Worm (Caenorhabditis elegans) whole organism, mixed stage, embryonic: ENCODE measurements around the gene C24H10.3.
A peak's percentile ranks its signal among the peaks of the same experiment; 100 is the strongest.

ENCODE experiments used
- M03D4.4 ChIP-seq: sonication (generic microtip); optimal IDR thresholded peaks from 2 replicates; lab custom pipeline; 2017; ENCODE audit warnings: mild to moderate bottlenecking, missing genetic modification characterization, missing compliant biosample characterization
- bed-3 ChIP-seq: fragments of 200-800 bp; sonication (Bioruptor generic); optimal IDR thresholded peaks from 3 replicates; lab custom pipeline; 2018; ENCODE audit warnings: mild to moderate bottlenecking, missing genetic modification characterization, moderate library complexity, missing compliant biosample characterization
- blmp-1 ChIP-seq: fragments of 150-350 bp; optimal IDR thresholded peaks from 2 replicates; lab custom pipeline; 2014; ENCODE audit warnings: missing biosample characterization, missing genetic modification characterization
- ceh-39 ChIP-seq: fragments of 150-350 bp; optimal IDR thresholded peaks from 2 replicates; lab custom pipeline; 2014; ENCODE audit warnings: missing biosample characterization, missing genetic modification characterization
- ceh-43 ChIP-seq: fragments of 200-800 bp; sonication (Bioruptor generic); optimal IDR thresholded peaks from 2 replicates; lab custom pipeline; 2018; ENCODE audit warnings: mild to moderate bottlenecking, missing genetic modification characterization, moderate library complexity, missing compliant biosample characterization
- ceh-83 ChIP-seq: fragments of 200-800 bp; sonication (Bioruptor generic); optimal IDR thresholded peaks from 2 replicates; lab custom pipeline; 2018; ENCODE audit warnings: mild to moderate bottlenecking, missing genetic modification characterization, missing compliant biosample characterization
- ces-1 ChIP-seq: fragments of 150-350 bp; optimal IDR thresholded peaks from 2 replicates; lab custom pipeline; 2014; ENCODE audit warnings: missing biosample characterization, missing genetic modification reagents, missing genetic modification characterization
- cnd-1 ChIP-seq: fragments of 200-800 bp; sonication (Bioruptor generic); optimal IDR thresholded peaks from 2 replicates; lab custom pipeline; 2018; ENCODE audit warnings: mild to moderate bottlenecking, missing genetic modification characterization, missing compliant biosample characterization
- drap-1 ChIP-seq: fragments of 200-800 bp; sonication (Bioruptor generic); optimal IDR thresholded peaks from 3 replicates; lab custom pipeline; 2018; ENCODE audit warnings: mild to moderate bottlenecking, missing genetic modification characterization, missing compliant biosample characterization
- elt-1 ChIP-seq: sonication (generic microtip); optimal IDR thresholded peaks from 2 replicates; lab custom pipeline; 2017; ENCODE audit warnings: missing genetic modification characterization, mild to moderate bottlenecking, missing compliant biosample characterization, antibody characterized with exemption, moderate library complexity, borderline replicate concordance; ENCODE audit not compliant: insufficient read depth
- elt-3 ChIP-seq: fragments of 150-350 bp; optimal IDR thresholded peaks from 2 replicates; lab custom pipeline; 2014; ENCODE audit warnings: missing biosample characterization, missing genetic modification characterization
- flh-1 ChIP-seq: fragments of 200-800 bp; sonication (Bioruptor generic); optimal IDR thresholded peaks from 2 replicates; lab custom pipeline; 2018; ENCODE audit warnings: mild to moderate bottlenecking, missing genetic modification characterization, moderate library complexity, missing compliant biosample characterization
- ham-2 ChIP-seq: fragments of 200-800 bp; sonication (Bioruptor generic); optimal IDR thresholded peaks from 2 replicates; lab custom pipeline; 2018; ENCODE audit warnings: mild to moderate bottlenecking, missing genetic modification characterization, missing compliant biosample characterization
- hlh-1 ChIP-seq: fragments of 150-350 bp; optimal IDR thresholded peaks from 2 replicates; lab custom pipeline; 2014; ENCODE audit warnings: missing biosample characterization, missing genetic modification reagents, missing genetic modification characterization
- lin-13 ChIP-seq: fragments of 150-350 bp; optimal IDR thresholded peaks from 2 replicates; lab custom pipeline; 2014; ENCODE audit warnings: missing biosample characterization, missing genetic modification characterization
- lin-32 ChIP-seq: fragments of 200-800 bp; sonication (Bioruptor generic); optimal IDR thresholded peaks from 2 replicates; lab custom pipeline; 2018; ENCODE audit warnings: mild to moderate bottlenecking, missing genetic modification characterization, missing compliant biosample characterization
- lsy-2 ChIP-seq: fragments of 150-350 bp; optimal IDR thresholded peaks from 2 replicates; lab custom pipeline; 2014; ENCODE audit warnings: missing biosample characterization, missing genetic modification characterization
- mab-5 ChIP-seq: fragments of 150-350 bp; optimal IDR thresholded peaks from 2 replicates; lab custom pipeline; 2014; ENCODE audit warnings: missing biosample characterization, missing genetic modification characterization
- mep-1 ChIP-seq: fragments of 150-350 bp; optimal IDR thresholded peaks from 2 replicates; lab custom pipeline; 2017; ENCODE audit warnings: missing biosample characterization, missing genetic modification reagents, missing genetic modification characterization, inconsistent platforms
- mls-2 ChIP-seq: sonication (generic microtip); optimal IDR thresholded peaks from 2 replicates; lab custom pipeline; 2016; ENCODE audit warnings: mild to moderate bottlenecking, missing genetic modification characterization, moderate library complexity, missing compliant biosample characterization
- nhr-12 ChIP-seq: fragments of 150-350 bp; optimal IDR thresholded peaks from 2 replicates; lab custom pipeline; 2014; ENCODE audit warnings: missing biosample characterization, missing genetic modification characterization
- nhr-2 ChIP-seq: fragments of 150-350 bp; optimal IDR thresholded peaks from 2 replicates; lab custom pipeline; 2014; ENCODE audit warnings: missing biosample characterization, missing genetic modification characterization
- nhr-237 ChIP-seq: fragments of 150-350 bp; optimal IDR thresholded peaks from 2 replicates; lab custom pipeline; 2014; ENCODE audit warnings: missing biosample characterization, missing genetic modification characterization
- nhr-28 ChIP-seq: fragments of 150-350 bp; optimal IDR thresholded peaks from 2 replicates; lab custom pipeline; 2014; ENCODE audit warnings: missing biosample characterization, missing genetic modification characterization
- nhr-76 ChIP-seq: sonication (generic microtip); optimal IDR thresholded peaks from 2 replicates; lab custom pipeline; 2017; ENCODE audit warnings: missing biosample characterization, missing genetic modification characterization
- pha-4 ChIP-seq: fragments of 150-350 bp; optimal IDR thresholded peaks from 2 replicates; lab custom pipeline; 2018; ENCODE audit warnings: missing biosample characterization, missing genetic modification reagents, missing genetic modification characterization
- sem-2 ChIP-seq: fragments of 200-800 bp; sonication (Bioruptor generic); optimal IDR thresholded peaks from 2 replicates; lab custom pipeline; 2018; ENCODE audit warnings: mild to moderate bottlenecking, missing genetic modification characterization, missing compliant biosample characterization
- snpc-4 ChIP-seq: fragments of 150-350 bp; optimal IDR thresholded peaks from 2 replicates; lab custom pipeline; 2014; ENCODE audit warnings: missing biosample characterization, missing genetic modification characterization
- sptf-1 ChIP-seq: sonication (generic microtip); optimal IDR thresholded peaks from 2 replicates; lab custom pipeline; 2017; ENCODE audit warnings: mild to moderate bottlenecking, missing genetic modification characterization, moderate library complexity, missing compliant biosample characterization
- tbx-8 ChIP-seq: fragments of 200-800 bp; sonication (Bioruptor generic); optimal IDR thresholded peaks from 2 replicates; lab custom pipeline; 2018; ENCODE audit warnings: mild to moderate bottlenecking, missing genetic modification characterization, moderate library complexity, missing compliant biosample characterization
- unc-120 ChIP-seq: sonication (generic microtip); optimal IDR thresholded peaks from 2 replicates; lab custom pipeline; 2017; ENCODE audit warnings: missing genetic modification characterization, missing compliant biosample characterization; ENCODE audit not compliant: poor library complexity, severe bottlenecking
- unc-39 ChIP-seq: fragments of 150-350 bp; optimal IDR thresholded peaks from 2 replicates; lab custom pipeline; 2014; ENCODE audit warnings: missing biosample characterization, missing genetic modification characterization
- unc-62 ChIP-seq: fragments of 150-350 bp; optimal IDR thresholded peaks from 2 replicates; lab custom pipeline; 2014; ENCODE audit warnings: missing biosample characterization, missing genetic modification reagents, missing genetic modification characterization
- zip-8 ChIP-seq: fragments of 150-350 bp; optimal IDR thresholded peaks from 2 replicates; lab custom pipeline; 2014; ENCODE audit warnings: missing biosample characterization, missing genetic modification characterization
- ztf-11 ChIP-seq: fragments of 150-350 bp; optimal IDR thresholded peaks from 2 replicates; lab custom pipeline; 2014; ENCODE audit warnings: missing biosample characterization, missing genetic modification characterization

Gene C24H10.3

DNA sequence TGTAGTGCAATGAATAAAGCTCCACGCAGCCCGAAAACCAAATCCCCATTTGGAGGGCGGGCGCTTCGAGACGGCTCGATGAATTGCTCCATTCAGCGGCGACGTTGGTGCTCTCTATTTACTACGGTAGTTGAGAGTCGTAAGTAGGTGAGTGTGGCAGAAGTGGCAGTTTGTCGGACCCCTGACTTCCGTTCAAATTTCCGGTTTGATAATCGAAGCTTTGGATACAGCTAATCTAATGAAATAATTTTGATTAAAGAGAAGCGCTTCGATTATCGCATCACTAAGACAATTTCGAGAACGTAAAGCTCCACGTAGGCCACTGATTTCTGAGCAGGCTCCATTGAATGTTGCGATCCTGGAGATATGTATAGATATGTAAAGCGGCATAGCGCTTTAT is 23.6 kb downstream of the C24H10.3 start, which contains the start of gene ets-5:
Gene ets-5 (minus strand): TSS at position 32 of the 400 bp plus-strand sequence.
- TF ChIP-seq ces-1 (GFP tag; lab: Kevin White, UChicago) (no peak), unc-39 (tag; lab: Kevin White, UChicago) (no peak), ztf-11 (tag; lab: Kevin White, UChicago) (no peak), nhr-12 (tag; lab: Kevin White, UChicago) (no peak), nhr-2 (no peak), cnd-1 (tag; lab: Kevin White, UChicago) (no peak), nhr-237 (no peak), hlh-1 (tag; lab: Kevin White, UChicago) (no peak), lin-32 (GFP tag; lab: Kevin White, UChicago) (no peak), mls-2 (tag; lab: Kevin White, UChicago) (no peak), drap-1 (GFP tag; lab: Kevin White, UChicago) (no peak), mep-1 (no peak), M03D4.4 (no peak), snpc-4 (tag; lab: Kevin White, UChicago) (no peak)

DNA sequence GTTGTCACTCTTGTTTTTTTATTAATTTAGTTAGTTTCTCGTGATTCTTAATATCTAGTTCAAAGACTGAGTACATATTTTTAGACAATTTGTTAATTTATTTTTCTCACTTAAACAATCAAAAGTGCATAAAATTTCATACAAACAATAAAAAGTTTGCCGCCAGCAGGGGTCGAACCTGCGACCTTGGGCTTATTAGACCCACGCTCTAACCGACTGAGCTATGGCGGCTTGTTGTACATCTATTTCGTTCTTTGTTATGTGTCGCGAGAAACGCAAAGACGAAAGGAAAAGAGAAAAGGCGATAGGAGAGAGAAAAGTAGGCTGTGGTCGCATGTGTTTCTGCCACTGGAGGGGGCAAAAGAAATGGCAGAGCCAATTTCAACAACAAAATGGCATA is 24.6 kb downstream of the C24H10.3 start:
- no peak for TF ChIP-seq blmp-1 (tag; lab: Kevin White, UChicago)
- TF ChIP-seq zip-8 (tag; lab: Kevin White, UChicago) = no peak
- TF ChIP-seq sem-2 = peak; percentile 93
- peak; percentile 55 for TF ChIP-seq lsy-2 (tag; lab: Kevin White, UChicago)
- peak; percentile 15 for TF ChIP-seq ceh-39 (tag; lab: Kevin White, UChicago)
- peak; percentile 74 for TF ChIP-seq mab-5 (tag; lab: Kevin White, UChicago)
- peak; percentile 68 for TF ChIP-seq nhr-237
- peak; percentile 73 for TF ChIP-seq ces-1 (GFP tag; lab: Kevin White, UChicago)
- peak; percentile 81 for TF ChIP-seq hlh-1 (tag; lab: Kevin White, UChicago)
- peak; percentile 52 for TF ChIP-seq elt-3
- peak; percentile 64 for TF ChIP-seq pha-4
- peak; percentile 98 for TF ChIP-seq drap-1 (GFP tag; lab: Kevin White, UChicago)
- TF ChIP-seq elt-1 (tag; lab: Kevin White, UChicago) = no peak
- TF ChIP-seq unc-120 = peak; percentile 95
- TF ChIP-seq nhr-2 = no peak
- peak; percentile 96 for TF ChIP-seq cnd-1 (tag; lab: Kevin White, UChicago)
- peak; percentile 74 for TF ChIP-seq unc-62
- TF ChIP-seq M03D4.4 = peak; percentile 96
- peak; percentile 91 for TF ChIP-seq flh-1 (GFP tag; lab: Kevin White, UChicago)
- TF ChIP-seq snpc-4 (tag; lab: Kevin White, UChicago) = no peak
- TF ChIP-seq ceh-43 = peak; percentile 94
- TF ChIP-seq ceh-83 (GFP tag; lab: Kevin White, UChicago) = peak; percentile 99
- TF ChIP-seq nhr-76 (tag; lab: Kevin White, UChicago) = peak; percentile 27
- peak; percentile 54 for TF ChIP-seq unc-39 (tag; lab: Kevin White, UChicago)
- peak; percentile 79 for TF ChIP-seq ztf-11 (tag; lab: Kevin White, UChicago)
- TF ChIP-seq nhr-28 (tag; lab: Kevin White, UChicago) = peak; percentile 56
- peak; percentile 92 for TF ChIP-seq bed-3 (GFP tag; lab: Kevin White, UChicago)
- TF ChIP-seq lin-13 (tag; lab: Kevin White, UChicago) = peak; percentile 66
- TF ChIP-seq mls-2 (tag; lab: Kevin White, UChicago) = peak; percentile 99
- TF ChIP-seq lin-32 (GFP tag; lab: Kevin White, UChicago) = peak; percentile 90
- TF ChIP-seq ham-2 = peak; percentile 97
- TF ChIP-seq tbx-8 (GFP tag; lab: Kevin White, UChicago) = peak; percentile 92
- TF ChIP-seq sptf-1 (tag; lab: Kevin White, UChicago) = peak; percentile 98
- peak; percentile 56 for TF ChIP-seq nhr-12 (tag; lab: Kevin White, UChicago)
- TF ChIP-seq mep-1 = peak; percentile 93

DNA sequence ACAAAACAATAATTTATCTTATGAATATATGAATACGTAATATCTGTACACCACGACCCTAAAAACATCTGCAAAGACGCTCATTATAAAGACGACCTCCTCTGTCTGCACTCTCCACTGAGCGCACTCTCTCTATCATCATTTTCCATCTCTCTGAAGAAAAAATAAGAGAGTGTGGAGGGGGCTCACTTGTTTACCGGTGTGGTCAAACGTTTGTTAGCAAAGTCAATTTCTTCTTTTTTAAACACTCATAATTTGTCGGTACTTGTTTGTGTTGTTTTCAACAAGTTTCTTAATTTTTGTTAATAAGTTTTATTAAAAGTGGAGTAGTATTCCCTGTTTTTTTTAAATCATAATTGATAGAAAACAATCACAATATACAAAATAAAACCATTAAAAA is 25.4 kb downstream of the C24H10.3 start:
- peak; percentile 14 for TF ChIP-seq mep-1
- TF ChIP-seq elt-1 (tag; lab: Kevin White, UChicago) = no peak
